Worm (Caenorhabditis elegans) whole organism, L3 larva: ENCODE measurements around the gene cnk-1.

Experiments used
- aly-2 ChIP-seq: fragments of 150-350 bp; optimal IDR thresholded peaks from 2 replicates; lab custom pipeline; 2014; ENCODE audit warnings: missing biosample characterization, missing genetic modification characterization
- ama-1 ChIP-seq: fragments of 150-350 bp; optimal IDR thresholded peaks from 2 replicates; lab custom pipeline; 2018
- ceh-28 ChIP-seq: fragments of 150-350 bp; optimal IDR thresholded peaks from 2 replicates; lab custom pipeline; 2014; ENCODE audit warnings: missing biosample characterization, missing genetic modification reagents, missing genetic modification characterization
- daf-12 ChIP-seq: fragments of 150-350 bp; optimal IDR thresholded peaks from 2 replicates; lab custom pipeline; 2014; ENCODE audit warnings: missing biosample characterization, missing genetic modification reagents, missing genetic modification characterization
- egl-27 ChIP-seq: sonication (generic microtip); optimal IDR thresholded peaks from 4 replicates; lab custom pipeline; 2017; ENCODE audit warnings: missing biosample characterization, missing genetic modification reagents, missing genetic modification characterization
- egl-5 ChIP-seq: fragments of 150-350 bp; optimal IDR thresholded peaks from 2 replicates; lab custom pipeline; 2017; ENCODE audit warnings: missing biosample characterization, missing genetic modification reagents, missing genetic modification characterization, inconsistent platforms
- elt-1 ChIP-seq: fragments of 150-350 bp; optimal IDR thresholded peaks from 2 replicates; lab custom pipeline; 2014; ENCODE audit warnings: missing biosample characterization, missing genetic modification characterization
- elt-2 ChIP-seq: sonication (generic microtip); optimal IDR thresholded peaks from 2 replicates; lab custom pipeline; 2016; ENCODE audit warnings: missing genetic modification reagents, mild to moderate bottlenecking, missing genetic modification characterization, missing compliant biosample characterization
- elt-3 ChIP-seq, 3 experiments: fragments of 150-350 bp in 1 of 3; sonication (generic microtip) in 2 of 3; optimal IDR thresholded peaks; 2 replicates in 2 of 3; 4 replicates in 1 of 3; lab custom pipeline; 2014 to 2017; ENCODE audit warnings: missing biosample characterization in 3 of 3, missing genetic modification characterization in 3 of 3
- eor-1 ChIP-seq, 2 experiments: fragments of 150-350 bp; optimal IDR thresholded peaks; 2 replicates each; lab custom pipeline; 2014 to 2018; ENCODE audit warnings: missing biosample characterization in 2 of 2, missing genetic modification characterization in 2 of 2
- fkh-10 ChIP-seq: sonication (generic microtip); optimal IDR thresholded peaks from 2 replicates; lab custom pipeline; 2017; ENCODE audit warnings: missing biosample characterization, missing genetic modification reagents, missing genetic modification characterization
- fkh-2 ChIP-seq: fragments of 150-350 bp; optimal IDR thresholded peaks from 2 replicates; lab custom pipeline; 2014; ENCODE audit warnings: missing biosample characterization, missing genetic modification reagents, missing genetic modification characterization
- fos-1 ChIP-seq: fragments of 150-350 bp; optimal IDR thresholded peaks from 2 replicates; lab custom pipeline; 2014; ENCODE audit warnings: missing biosample characterization, missing genetic modification characterization
- hmg-11 ChIP-seq: sonication (generic microtip); optimal IDR thresholded peaks from 2 replicates; lab custom pipeline; 2016; ENCODE audit warnings: missing genetic modification characterization, missing compliant biosample characterization
- jun-1 ChIP-seq: fragments of 150-350 bp; optimal IDR thresholded peaks from 2 replicates; lab custom pipeline; 2014; ENCODE audit warnings: missing biosample characterization, missing genetic modification reagents, missing genetic modification characterization
- lin-15B ChIP-seq: fragments of 150-350 bp; optimal IDR thresholded peaks from 2 replicates; lab custom pipeline; 2014; ENCODE audit warnings: missing biosample characterization, missing genetic modification characterization
- lin-39 ChIP-seq: fragments of 150-350 bp; optimal IDR thresholded peaks from 2 replicates; lab custom pipeline; 2018; ENCODE audit warnings: missing biosample characterization, missing genetic modification reagents, missing genetic modification characterization
- lsy-12 ChIP-seq: sonication (generic microtip); optimal IDR thresholded peaks from 2 replicates; lab custom pipeline; 2016; ENCODE audit warnings: mild to moderate bottlenecking, missing genetic modification characterization, missing compliant biosample characterization
- mdl-1 ChIP-seq: fragments of 150-350 bp; optimal IDR thresholded peaks from 2 replicates; lab custom pipeline; 2014; ENCODE audit warnings: missing biosample characterization, missing genetic modification characterization
- mml-1 ChIP-seq: fragments of 150-350 bp; sonication (generic microtip); optimal IDR thresholded peaks from 3 replicates; lab custom pipeline; 2014; ENCODE audit warnings: missing biosample characterization, missing genetic modification characterization
- nhr-12 ChIP-seq: fragments of 150-350 bp; optimal IDR thresholded peaks from 2 replicates; lab custom pipeline; 2014; ENCODE audit warnings: missing biosample characterization, missing genetic modification characterization
- nhr-23 ChIP-seq: fragments of 150-350 bp; optimal IDR thresholded peaks from 2 replicates; lab custom pipeline; 2014; ENCODE audit warnings: missing biosample characterization, missing genetic modification reagents, missing genetic modification characterization
- nhr-237 ChIP-seq: fragments of 150-350 bp; optimal IDR thresholded peaks from 2 replicates; lab custom pipeline; 2014; ENCODE audit warnings: missing biosample characterization, missing genetic modification characterization
- nhr-25 ChIP-seq: sonication (generic microtip); optimal IDR thresholded peaks from 2 replicates; lab custom pipeline; 2017; ENCODE audit warnings: missing biosample characterization, missing genetic modification characterization
- nhr-43 ChIP-seq: sonication (generic microtip); optimal IDR thresholded peaks from 2 replicates; lab custom pipeline; 2016; ENCODE audit warnings: mild to moderate bottlenecking, missing genetic modification characterization, missing compliant biosample characterization; ENCODE audit not compliant: poor library complexity, severe bottlenecking
- nhr-67 ChIP-seq: fragments of 150-350 bp; optimal IDR thresholded peaks from 2 replicates; lab custom pipeline; 2014; ENCODE audit warnings: missing biosample characterization, missing genetic modification characterization
- nhr-76 ChIP-seq: fragments of 150-350 bp; sonication (generic microtip); optimal IDR thresholded peaks from 5 replicates; lab custom pipeline; 2014; ENCODE audit warnings: missing biosample characterization, missing genetic modification characterization
- nhr-77 ChIP-seq: fragments of 150-350 bp; optimal IDR thresholded peaks from 2 replicates; lab custom pipeline; 2014; ENCODE audit warnings: missing biosample characterization, missing genetic modification characterization
- pha-4 ChIP-seq: fragments of 150-350 bp; optimal IDR thresholded peaks from 2 replicates; lab custom pipeline; 2014; ENCODE audit warnings: missing biosample characterization, missing genetic modification reagents, missing genetic modification characterization
- pqm-1 ChIP-seq: fragments of 150-350 bp; optimal IDR thresholded peaks from 2 replicates; lab custom pipeline; 2017; ENCODE audit warnings: missing biosample characterization, missing genetic modification characterization, inconsistent platforms
- sea-2 ChIP-seq: fragments of 150-350 bp; sonication (generic microtip); optimal IDR thresholded peaks from 4 replicates; lab custom pipeline; 2014; ENCODE audit warnings: missing biosample characterization, missing genetic modification reagents, missing genetic modification characterization
- skn-1 ChIP-seq: fragments of 150-350 bp; optimal IDR thresholded peaks from 2 replicates; lab custom pipeline; 2014; ENCODE audit warnings: missing biosample characterization, missing genetic modification characterization
- snpc-4 ChIP-seq: fragments of 150-350 bp; optimal IDR thresholded peaks from 2 replicates; lab custom pipeline; 2014; ENCODE audit warnings: missing biosample characterization, missing genetic modification characterization
- tbx-2 ChIP-seq: sonication (generic microtip); optimal IDR thresholded peaks from 2 replicates; lab custom pipeline; 2016; ENCODE audit warnings: mild to moderate bottlenecking, missing genetic modification characterization, missing compliant biosample characterization
- unc-39 ChIP-seq: sonication (generic microtip); optimal IDR thresholded peaks from 4 replicates; lab custom pipeline; 2017; ENCODE audit warnings: missing biosample characterization, missing genetic modification characterization
- ztf-11 ChIP-seq: fragments of 150-350 bp; optimal IDR thresholded peaks from 2 replicates; lab custom pipeline; 2014; ENCODE audit warnings: missing biosample characterization, missing genetic modification characterization
- ztf-4 ChIP-seq: fragments of 150-350 bp; optimal IDR thresholded peaks from 2 replicates; lab custom pipeline; 2014; ENCODE audit warnings: missing biosample characterization, missing genetic modification characterization

cnk-1 gene

DNA sequence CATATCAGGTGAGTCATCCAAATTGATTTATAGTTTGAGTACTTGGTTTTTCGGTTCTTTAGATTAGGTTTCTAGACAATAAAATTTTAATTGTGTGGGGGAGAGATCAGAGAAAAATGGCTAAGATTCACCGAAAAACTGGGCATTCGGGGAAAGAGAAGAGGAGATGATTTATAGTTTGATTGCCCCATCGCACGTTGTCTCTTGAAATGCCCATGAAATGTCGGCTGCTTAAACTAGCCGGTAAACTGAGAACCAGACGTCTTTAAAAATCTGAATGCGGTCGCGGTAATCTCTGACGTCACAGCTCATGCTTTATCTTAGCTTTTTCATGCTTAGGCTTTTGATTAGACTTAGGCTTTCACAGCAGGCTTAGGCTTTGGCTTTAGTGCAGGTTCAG is 25.8 kb downstream of the cnk-1 start:
- TF ChIP-seq daf-12 (tag; lab: Kevin White, UChicago), result no peak
- no peak for TF ChIP-seq nhr-43 (tag; lab: Kevin White, UChicago)
- no peak for TF ChIP-seq pha-4

DNA sequence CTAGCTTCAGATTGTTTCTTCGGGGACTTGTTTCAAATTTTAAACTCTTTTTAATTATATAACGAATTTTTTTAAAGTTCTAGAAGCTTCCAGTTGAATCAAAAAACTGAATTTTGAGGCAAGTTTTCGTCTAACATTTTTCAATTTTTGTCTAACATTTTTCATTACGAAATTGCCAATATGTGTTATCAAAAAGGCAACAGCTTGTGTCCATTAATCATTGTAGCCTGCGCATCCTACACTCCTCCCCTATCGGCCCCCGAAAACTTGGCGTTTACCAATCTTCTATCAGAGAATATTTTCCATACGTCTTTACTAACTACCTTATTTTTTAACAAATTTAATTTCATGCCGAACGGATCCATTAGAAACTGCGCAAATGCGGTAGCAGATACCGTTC is 29.0 kb downstream of the cnk-1 start, which contains the start of gene vglu-3:
vglu-3 (plus strand) TSS at position 301 of the 400 bp plus-strand sequence.
- TF ChIP-seq nhr-12 (tag; lab: Kevin White, UChicago), result no peak
- TF ChIP-seq lin-15B (tag; lab: Kevin White, UChicago), result no peak
- TF ChIP-seq fos-1 (tag; lab: Kevin White, UChicago), result no peak
- no peak for TF ChIP-seq lin-39 (tag; lab: Kevin White, UChicago)
- TF ChIP-seq unc-39 (tag; lab: Kevin White, UChicago), result no peak
- TF ChIP-seq ama-1 (lab: Kevin White, UChicago), result no peak
- TF ChIP-seq snpc-4 (tag; lab: Kevin White, UChicago), result no peak
- TF ChIP-seq lsy-12 (tag; lab: Kevin White, UChicago), result no peak
- no peak for TF ChIP-seq ztf-11 (tag; lab: Kevin White, UChicago)
- TF ChIP-seq mdl-1, result no peak

DNA sequence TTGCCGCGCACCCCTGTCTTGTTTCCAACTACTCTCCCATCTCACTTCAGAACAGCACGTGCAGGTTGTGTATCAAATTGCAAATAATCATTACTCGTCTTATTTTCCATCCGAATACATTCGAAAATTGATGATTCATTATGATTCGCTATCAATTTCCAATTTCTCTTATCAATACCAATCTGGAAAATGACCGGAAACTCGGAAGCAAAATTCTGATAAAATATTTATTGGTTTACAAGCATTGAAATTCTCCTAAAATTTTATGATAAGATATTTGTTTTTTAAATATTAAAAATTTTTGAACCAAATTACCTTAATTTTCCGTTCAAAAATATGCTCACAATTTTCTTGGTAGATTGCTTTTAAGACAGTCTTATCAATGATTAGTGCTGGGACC is 34.2 kb downstream of the cnk-1 start:
- no peak for TF ChIP-seq nhr-237
- no peak for TF ChIP-seq nhr-77 (tag; lab: Kevin White, UChicago)
- TF ChIP-seq elt-2 (tag; lab: Kevin White, UChicago), result peak; percentile 71
- no peak for TF ChIP-seq nhr-23 (tag; lab: Kevin White, UChicago)
- TF ChIP-seq fkh-10 (GFP tag; lab: Kevin White, UChicago), result no peak
- TF ChIP-seq fkh-2, result no peak
- TF ChIP-seq pha-4, result no peak
- TF ChIP-seq lin-15B (tag; lab: Kevin White, UChicago), result no peak
- TF ChIP-seq pqm-1 (tag; lab: Kevin White, UChicago), result peak; percentile 59
- TF ChIP-seq eor-1 (tag; optimal IDR thresholded peaks at IDR 0.05; lab: Kevin White, UChicago), result no peak
- no peak for TF ChIP-seq daf-12 (tag; lab: Kevin White, UChicago)
- TF ChIP-seq jun-1 (tag; lab: Kevin White, UChicago), result peak; percentile 24
- TF ChIP-seq elt-1 (tag; lab: Kevin White, UChicago), result no peak
- TF ChIP-seq mml-1 (tag; lab: Kevin White, UChicago), result no peak
- TF ChIP-seq mdl-1, result no peak
- TF ChIP-seq, all 47 proteins: peak for 3

DNA sequence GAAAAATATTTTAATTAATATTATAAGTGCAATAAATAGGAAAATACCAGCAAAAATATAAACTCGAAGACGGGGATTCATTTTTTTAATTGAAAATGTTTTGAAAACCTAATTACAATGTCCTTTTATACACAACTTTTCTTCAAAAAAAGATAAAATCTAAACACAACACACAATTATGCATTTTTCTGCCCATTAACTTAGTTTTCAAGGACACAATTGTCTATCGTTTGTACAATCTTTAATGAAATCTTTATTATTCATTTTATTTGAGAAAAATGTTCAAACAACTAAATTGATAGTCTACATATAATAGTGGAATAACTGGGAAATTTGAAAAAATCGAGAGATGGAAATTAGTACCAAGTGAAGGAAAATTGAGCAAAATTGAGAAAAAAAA is 35.0 kb downstream of the cnk-1 start, which contains the start of gene T07A5.1:
T07A5.1 (minus strand) TSS at position 149 of the 400 bp plus-strand sequence.
- peak; percentile 80 for TF ChIP-seq elt-1 (tag; lab: Kevin White, UChicago)
- TF ChIP-seq nhr-25 (tag; lab: Kevin White, UChicago), result peak; percentile 53
- TF ChIP-seq elt-3 (tag; optimal IDR thresholded peaks at IDR 0.05; lab: Kevin White, UChicago), result no peak
- no peak for TF ChIP-seq egl-5 (tag; lab: Kevin White, UChicago)

DNA sequence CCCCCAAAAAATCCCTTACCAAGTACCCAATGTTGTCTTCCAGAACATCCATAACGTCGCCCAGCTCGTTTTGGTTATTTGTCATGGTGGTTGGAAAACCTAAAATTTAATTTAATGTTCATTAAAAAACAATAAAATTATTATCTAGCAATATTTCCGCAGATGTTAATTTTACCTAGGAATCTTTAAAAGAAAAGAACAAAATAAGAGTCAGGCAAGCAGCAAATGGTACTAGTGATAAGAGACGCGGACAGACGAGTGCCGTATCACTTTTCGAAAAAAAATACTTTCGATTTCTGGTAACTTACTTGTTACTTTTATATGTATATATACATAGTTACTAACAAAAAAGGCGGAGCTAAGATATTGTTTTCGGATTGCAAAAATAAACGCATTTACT is 40.0 kb downstream of the cnk-1 start, which contains the start of gene T07A5.7:
T07A5.7 (minus strand) TSS at position 101 of the 400 bp plus-strand sequence.
- TF ChIP-seq aly-2 (tag; lab: Kevin White, UChicago) (no peak), lin-15B (tag; lab: Kevin White, UChicago) (no peak), nhr-12 (tag; lab: Kevin White, UChicago) (no peak), pqm-1 (tag; lab: Kevin White, UChicago) (no peak), ztf-4 (tag; lab: Kevin White, UChicago) (no peak), jun-1 (tag; lab: Kevin White, UChicago) (no peak), egl-27 (tag; lab: Kevin White, UChicago) (no peak), sea-2 (GFP tag; lab: Kevin White, UChicago) (no peak), hmg-11 (tag; lab: Kevin White, UChicago) (no peak), nhr-237 (no peak), ama-1 (lab: Kevin White, UChicago) (no peak), tbx-2 (tag; lab: Kevin White, UChicago) (no peak), nhr-43 (tag; lab: Kevin White, UChicago) (no peak), skn-1 (tag; lab: Kevin White, UChicago) (no peak), nhr-67 (no peak), elt-2 (tag; lab: Kevin White, UChicago) (no peak), ceh-28 (tag; lab: Kevin White, UChicago) (no peak), nhr-76 (tag; lab: Kevin White, UChicago) (no peak)
